Fruit fly (Drosophila melanogaster): ENCODE data around the gene Mvl.

Mvl gene

dm6 chr3R:21064000-21064924 lies 3.7 kb upstream of the Mvl start, which contains the start of gene Cortactin:
Gene Cortactin (minus strand): TSS chr3R:21064471.
- no peak for TF ChIP-seq CG17801 (GFP tag; optimal IDR thresholded peaks at IDR 0.05; ENCODE audit: partially characterized antibody)

- TF ChIP-seq CG17801 (GFP tag; optimal IDR thresholded peaks at IDR 0.05; ENCODE audit: partially characterized antibody): no peak
These were observed 2.8 kb upstream of the Mvl start for dm6 chr3R:21063433-21063832.

- TF ChIP-seq CG17801 (GFP tag; optimal IDR thresholded peaks at IDR 0.05; ENCODE audit: partially characterized antibody): no peak
These were observed 879 bp downstream of the Mvl start for dm6 chr3R:21059486-21060356.

dm6 chr3R:21057519-21057918 lies 3.1 kb downstream of the Mvl start:
- TF ChIP-seq CG17801 (GFP tag; optimal IDR thresholded peaks at IDR 0.05; ENCODE audit: partially characterized antibody): no peak

- TF ChIP-seq CG17801 (GFP tag; optimal IDR thresholded peaks at IDR 0.05; ENCODE audit: partially characterized antibody): no peak
These were observed 9.7 kb downstream of the Mvl start, which contains the start of gene Jhbp15 for dm6 chr3R:21050875-21051274. Gene Jhbp15 (minus strand): TSS chr3R:21050975.

dm6 chr3R:21048729-21049128 lies 11.9 kb downstream of the Mvl start, which contains the start of gene CG7079:
Gene CG7079 (minus strand): TSS chr3R:21048829.
- TF ChIP-seq CG17801 (GFP tag; optimal IDR thresholded peaks at IDR 0.05; ENCODE audit: partially characterized antibody): no peak

dm6 chr3R:21046927-21047326 lies 13.7 kb downstream of the Mvl start, which contains the start of gene CG31207:
Gene CG31207 (minus strand): TSS chr3R:21047027.
- TF ChIP-seq CG17801 (GFP tag; optimal IDR thresholded peaks at IDR 0.05; ENCODE audit: partially characterized antibody): no peak

dm6 chr3R:21045742-21046141 lies 14.9 kb downstream of the Mvl start, which contains the start of gene CG31189:
Gene CG31189 (minus strand): TSS chr3R:21045842.
- no peak for TF ChIP-seq CG17801 (GFP tag; optimal IDR thresholded peaks at IDR 0.05; ENCODE audit: partially characterized antibody)

- no peak for TF ChIP-seq CG17801 (GFP tag; optimal IDR thresholded peaks at IDR 0.05; ENCODE audit: partially characterized antibody)
These were observed 17.0 kb downstream of the Mvl start, which contains the start of gene CG12278 for dm6 chr3R:21043549-21044118. Gene CG12278 (plus strand): TSS chr3R:21044068.

- no peak for TF ChIP-seq CG17801 (GFP tag; optimal IDR thresholded peaks at IDR 0.05; ENCODE audit: partially characterized antibody)
These were observed 18.2 kb downstream of the Mvl start, which contains the start of gene Dhc93AB for dm6 chr3R:21042399-21042798. Gene Dhc93AB (minus strand): TSS chr3R:21042499.

dm6 chr3R:21025508-21025907 lies 35.1 kb downstream of the Mvl start:
- TF ChIP-seq CG17801 (GFP tag; optimal IDR thresholded peaks at IDR 0.05; ENCODE audit: partially characterized antibody): no peak

- TF ChIP-seq CG17801 (GFP tag; optimal IDR thresholded peaks at IDR 0.05; ENCODE audit: partially characterized antibody): no peak
These were observed 36.6 kb downstream of the Mvl start, which contains the start of gene peg for dm6 chr3R:21023902-21024541. Gene peg (minus strand): TSS chr3R:21024163.

- no peak for TF ChIP-seq CG17801 (GFP tag; optimal IDR thresholded peaks at IDR 0.05; ENCODE audit: partially characterized antibody)
These were observed 37.7 kb downstream of the Mvl start for dm6 chr3R:21022769-21023517.

- TF ChIP-seq CG17801 (GFP tag; optimal IDR thresholded peaks at IDR 0.05; ENCODE audit: partially characterized antibody): no peak
These were observed 41.5 kb downstream of the Mvl start for dm6 chr3R:21019073-21019472.
